Worm (Caenorhabditis elegans): ENCODE results near the gene fip-3.

DNA sequence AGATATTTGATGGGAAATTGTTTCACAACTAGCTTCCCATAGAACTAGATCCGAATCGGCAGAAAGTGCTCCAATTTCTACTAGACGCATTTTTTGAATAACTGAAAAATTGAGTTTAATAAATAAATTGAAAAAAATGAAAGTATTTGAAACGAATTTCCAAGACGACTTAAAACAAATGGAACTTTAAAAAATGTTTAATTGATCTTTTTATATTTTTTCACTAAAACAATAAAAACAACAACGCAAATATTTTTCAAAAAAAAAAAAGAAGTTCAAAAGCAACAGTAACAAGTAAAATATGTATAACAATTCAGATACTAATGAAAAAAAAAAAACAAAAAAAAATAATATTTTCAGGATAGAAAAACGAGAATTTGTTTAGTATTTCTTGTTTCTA is 20.4 kb upstream of the fip-3 start, which contains the start of gene C06E1.9:
- TF ChIP-seq ama-1 (optimal IDR thresholded peaks at IDR 0.05) (no peak), ama-1 (GFP tag; optimal IDR thresholded peaks at IDR 0.05) (no peak), attf-5 (GFP tag; optimal IDR thresholded peaks at IDR 0.05) (no peak), nfya-1 (tag; optimal IDR thresholded peaks at IDR 0.05; ENCODE audit: borderline replicate concordance, insufficient read depth) (no peak), F10E7.11 (tag; optimal IDR thresholded peaks at IDR 0.05) (no peak), unc-62 (GFP tag; optimal IDR thresholded peaks at IDR 0.05) (no peak), Y56A3A.18 (GFP tag; IDR thresholded peaks at IDR 0.05) (no peak), nhr-179 (tag; optimal IDR thresholded peaks at IDR 0.05) (no peak), B0336.3 (GFP tag; IDR thresholded peaks at IDR 0.05) (no peak), ceh-27 (GFP tag; optimal IDR thresholded peaks at IDR 0.05) (no peak), efl-1 (GFP tag; optimal IDR thresholded peaks at IDR 0.05) (no peak), C17E4.6 (GFP tag; IDR thresholded peaks at IDR 0.05) (no peak)

Measured in whole organism, young adult.